Fruit fly (Drosophila melanogaster): Measurements from ENCODE around the gene chinmo.
A peak's percentile ranks its signal among the peaks of the same experiment; 100 is the strongest.

The chinmo gene

dm6 chr2L:1723135-1723936, 72.3 kb downstream of the chinmo start (continued):
- no peak for TF ChIP-seq eyg (GFP tag; optimal IDR thresholded peaks at IDR 0.05)
- TF ChIP-seq Sry-δ (GFP tag; optimal IDR thresholded peaks at IDR 0.05): no peak
- TF ChIP-seq jing (GFP tag; optimal IDR thresholded peaks at IDR 0.05): no peak
- no peak for TF ChIP-seq ranshi (GFP tag; IDR thresholded peaks at IDR 0.05)
- TF ChIP-seq gcm (GFP tag; optimal IDR thresholded peaks at IDR 0.05): no peak
- TF ChIP-seq CG11247 (GFP tag; IDR thresholded peaks at IDR 0.05): no peak
- no peak for TF ChIP-seq Meics (GFP tag; optimal IDR thresholded peaks at IDR 0.05)
- TF ChIP-seq zfh2 (GFP tag; optimal IDR thresholded peaks at IDR 0.05): no peak
- TF ChIP-seq corto (GFP tag; optimal IDR thresholded peaks at IDR 0.05): no peak
- peak; percentile 74 for TF ChIP-seq Med (GFP tag)
- no peak for TF ChIP-seq eve (GFP tag; optimal IDR thresholded peaks at IDR 0.05)
- peak; percentile 2 for TF ChIP-seq CG13775 (GFP tag; optimal IDR thresholded peaks at IDR 0.05)
- no peak for TF ChIP-seq ash1 (GFP tag; optimal IDR thresholded peaks at IDR 0.05)
- no peak for TF ChIP-seq Dp (GFP tag; optimal IDR thresholded peaks at IDR 0.05)
- no peak for TF ChIP-seq CG17328 (GFP tag; IDR thresholded peaks at IDR 0.05)
- TF ChIP-seq CG4424 (GFP tag; optimal IDR thresholded peaks at IDR 0.05): no peak
- TF ChIP-seq klu (GFP tag; IDR thresholded peaks at IDR 0.05): no peak
- no peak for TF ChIP-seq ems (GFP tag; optimal IDR thresholded peaks at IDR 0.05)
- peak; percentile 49 for TF ChIP-seq gem (tag; optimal IDR thresholded peaks at IDR 0.05)
- TF ChIP-seq slp2 (GFP tag; optimal IDR thresholded peaks at IDR 0.05): peak; percentile 20
- no peak for TF ChIP-seq CG1832 (GFP tag; optimal IDR thresholded peaks at IDR 0.05)
- no peak for TF ChIP-seq CG2199 (GFP tag; IDR thresholded peaks at IDR 0.05)
- peak in 1 of 2 experiments; percentile 33 for TF ChIP-seq Hr51 (GFP tag; optimal IDR thresholded peaks at IDR 0.05)
- TF ChIP-seq croc (GFP tag; conservative IDR thresholded peaks at IDR 0.05): no peak
- TF ChIP-seq CG9817 (tag; optimal IDR thresholded peaks at IDR 0.05): no peak
- TF ChIP-seq peb (GFP tag; IDR thresholded peaks at IDR 0.05): no peak
- TF ChIP-seq CG11696 (GFP tag; IDR thresholded peaks at IDR 0.05): no peak
- TF ChIP-seq CG13624 (GFP tag; optimal IDR thresholded peaks at IDR 0.05): peak; percentile 55
- TF ChIP-seq Awh (GFP tag; IDR thresholded peaks at IDR 0.05): 0 out of 2 replicates have a peak, but pooled peaks have one; percentile 5
- TF ChIP-seq CG4328 (GFP tag; optimal IDR thresholded peaks at IDR 0.05): peak; percentile 23
- TF ChIP-seq CG10462 (GFP tag; optimal IDR thresholded peaks at IDR 0.05): no peak
- no peak for TF ChIP-seq Nf-YB (GFP tag; optimal IDR thresholded peaks at IDR 0.05)
- TF ChIP-seq sim (GFP tag; IDR thresholded peaks at IDR 0.05): no peak
- TF ChIP-seq Atf-2 (GFP tag; optimal IDR thresholded peaks at IDR 0.05): no peak
- peak; percentile 85 for TF ChIP-seq D19A (tag; optimal IDR thresholded peaks at IDR 0.05)
- no peak for TF ChIP-seq CG3726 (GFP tag; IDR thresholded peaks at IDR 0.05)
- no peak for TF ChIP-seq CG10543 (GFP tag; optimal IDR thresholded peaks at IDR 0.05)
- no peak for TF ChIP-seq dan (GFP tag; IDR thresholded peaks at IDR 0.05)
- no peak for TF ChIP-seq CG7556 (GFP tag; optimal IDR thresholded peaks at IDR 0.05)
- no peak for TF ChIP-seq pho (GFP tag; optimal IDR thresholded peaks at IDR 0.05)
- TF ChIP-seq wor (GFP tag; IDR thresholded peaks at IDR 0.05): no peak
- no peak for TF ChIP-seq Vsx1 (GFP tag; optimal IDR thresholded peaks at IDR 0.05)
- no peak for TF ChIP-seq Six4 (GFP tag; optimal IDR thresholded peaks at IDR 0.05)
- no peak for TF ChIP-seq CG11723 (GFP tag; optimal IDR thresholded peaks at IDR 0.05)
- 0 out of 2 replicates have a peak, but pooled peaks have one; percentile 13 for TF ChIP-seq Ptx1 (GFP tag; IDR thresholded peaks at IDR 0.05)
- TF ChIP-seq CG6689 (GFP tag; IDR thresholded peaks at IDR 0.05): no peak
- TF ChIP-seq sens-2 (GFP tag; IDR thresholded peaks at IDR 0.05): no peak
- TF ChIP-seq Ssrp (tag; optimal IDR thresholded peaks at IDR 0.05): no peak
- TF ChIP-seq Chrac-16 (GFP tag; optimal IDR thresholded peaks at IDR 0.05): no peak
- no peak for TF ChIP-seq esg (GFP tag; conservative IDR thresholded peaks at IDR 0.05)
- TF ChIP-seq CG7357 (GFP tag; IDR thresholded peaks at IDR 0.05): no peak
